Worm (Caenorhabditis elegans): ENCODE data around the gene K02E7.12.
"Not testable (repeated sequence)": the region's sequence is repeated elsewhere in the genome, so short reads cannot be mapped to it uniquely, and the experiment has no call there.

The K02E7.12 gene

DNA sequence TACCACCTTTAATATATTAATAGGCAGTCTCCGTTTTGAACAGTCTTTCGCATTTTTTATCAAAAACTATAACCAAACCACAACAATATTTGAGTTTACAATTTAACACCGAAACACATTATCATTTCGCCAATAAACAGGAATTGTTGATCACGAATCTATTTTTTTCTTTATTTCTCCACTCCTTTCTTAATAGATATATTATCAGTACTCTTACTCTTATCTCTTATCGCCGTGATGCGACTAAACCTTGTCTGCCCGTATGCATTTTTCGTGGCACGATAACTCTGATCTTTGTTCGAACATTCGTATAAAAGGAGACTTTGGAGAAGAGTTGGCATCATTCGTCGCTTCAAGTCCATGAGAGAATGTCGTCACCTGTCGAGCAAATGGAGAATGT lies 14.1 kb upstream of the K02E7.12 start:
- TF ChIP-seq ekl-4 (GFP tag; IDR thresholded peaks at IDR 0.05) (0 out of 2 replicates have a peak, but pooled peaks have one; percentile 14), nhr-80 (tag; optimal IDR thresholded peaks at IDR 0.05) (peak; percentile 74), ztf-28 (GFP tag; IDR thresholded peaks at IDR 0.05) (no peak)

DNA sequence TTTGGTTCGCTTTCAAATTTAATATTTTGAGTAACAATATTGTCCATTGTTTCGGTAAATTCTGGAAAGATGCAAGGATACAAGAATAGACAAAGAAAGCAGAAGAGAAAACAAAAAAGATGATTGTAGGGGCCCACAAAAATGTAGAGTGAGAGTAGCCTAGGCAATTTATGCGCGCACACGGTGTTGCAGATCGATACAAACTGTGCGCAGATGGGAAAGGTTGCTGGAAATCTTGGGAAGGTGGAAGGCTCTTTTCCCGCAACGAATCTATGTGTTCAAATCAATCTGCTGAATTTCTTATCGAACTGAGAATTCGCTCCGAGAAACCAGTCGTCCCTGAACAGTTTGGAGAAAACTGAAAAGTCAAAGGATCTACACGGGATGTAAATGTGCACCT lies 10.3 kb upstream of the K02E7.12 start, which contains the start of gene btb-10:
TSS of gene btb-10 (minus strand) at position 101 of the 400 bp plus-strand sequence.
- not testable (repeated sequence) for TF ChIP-seq C17E4.6 (GFP tag; IDR thresholded peaks at IDR 0.05); aptf-3 (GFP tag; IDR thresholded peaks at IDR 0.05); aptf-2 (GFP tag; conservative IDR thresholded peaks at IDR 0.05)

DNA sequence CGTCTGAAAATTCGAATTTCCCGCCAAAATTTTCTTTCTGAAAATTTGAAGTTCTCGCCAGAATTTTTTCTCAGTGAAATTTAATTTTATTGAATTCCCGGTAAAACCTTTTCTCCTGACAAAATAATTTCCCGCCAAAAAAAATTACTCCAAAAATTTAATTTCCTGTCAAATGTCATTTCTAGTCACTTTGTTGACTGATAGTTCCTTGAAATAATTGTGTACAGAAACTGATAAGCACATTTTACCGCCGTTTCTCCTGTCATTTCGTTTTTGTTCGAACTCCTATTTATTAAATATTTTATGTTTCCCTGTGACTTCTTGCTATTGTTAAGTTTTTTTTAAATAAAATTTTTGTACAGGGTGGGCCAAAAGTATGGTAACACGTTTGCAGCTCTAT lies 7.0 kb upstream of the K02E7.12 start:
- TF ChIP-seq lsl-1 (GFP tag; optimal IDR thresholded peaks at IDR 0.05) (no peak), pbrm-1 (GFP tag; IDR thresholded peaks at IDR 0.05) (no peak), rec-8 (tag; optimal IDR thresholded peaks at IDR 0.05) (no peak), efl-1 (GFP tag; optimal IDR thresholded peaks at IDR 0.05) (no peak), nhr-80 (tag; optimal IDR thresholded peaks at IDR 0.05) (peak; percentile 54), ccch-3 (GFP tag; optimal IDR thresholded peaks at IDR 0.05) (no peak), F37B4.10 (GFP tag; IDR thresholded peaks at IDR 0.05) (no peak)

DNA sequence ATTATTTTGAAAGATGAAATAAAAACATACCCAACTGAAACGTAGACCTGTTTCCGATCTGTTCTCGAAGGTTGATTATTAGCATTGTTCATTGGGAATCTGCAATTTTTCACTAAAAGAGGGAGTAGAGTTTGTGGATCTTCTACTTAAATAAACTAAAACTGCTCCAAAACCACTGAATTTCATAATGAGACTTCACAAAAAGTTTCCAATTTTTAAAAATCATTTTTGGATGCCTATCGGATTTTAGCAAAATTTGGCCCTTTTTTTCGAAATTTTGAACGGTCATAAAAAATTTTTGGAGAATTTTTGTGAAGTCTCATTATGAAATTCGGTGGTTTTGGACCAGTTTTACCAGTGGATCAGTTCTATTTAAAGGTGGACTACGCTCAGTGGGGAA lies 4.1 kb upstream of the K02E7.12 start, which contains the start of gene K02E7.10:
TSS of gene K02E7.10 (minus strand) at position 101 of the 400 bp plus-strand sequence.
- TF ChIP-seq him-1 (tag; optimal IDR thresholded peaks at IDR 0.05) (no peak), ztf-28 (GFP tag; IDR thresholded peaks at IDR 0.05) (no peak), nfya-2 (GFP tag; IDR thresholded peaks at IDR 0.05) (no peak), tbp1 (GFP tag; optimal IDR thresholded peaks at IDR 0.05) (no peak), F10E7.11 (tag; optimal IDR thresholded peaks at IDR 0.05) (no peak), C17E4.6 (GFP tag; IDR thresholded peaks at IDR 0.05) (no peak), nhr-90 (tag; optimal IDR thresholded peaks at IDR 0.05) (no peak), tbx-9 (tag; optimal IDR thresholded peaks at IDR 0.05; ENCODE audit: borderline replicate concordance) (no peak), aptf-3 (GFP tag; IDR thresholded peaks at IDR 0.05) (no peak), lag-1 (GFP tag; IDR thresholded peaks at IDR 0.05) (no peak), B0019.2 (GFP tag; conservative IDR thresholded peaks at IDR 0.05) (no peak), ztf-3 (GFP tag; optimal IDR thresholded peaks at IDR 0.05) (no peak), snpc-1.1 (tag; optimal IDR thresholded peaks at IDR 0.05; ENCODE audit: insufficient read depth) (no peak), F33H1.4 (GFP tag; IDR thresholded peaks at IDR 0.05) (no peak), xnd-1 (tag; optimal IDR thresholded peaks at IDR 0.05) (no peak), snpc-3.4 (tag; optimal IDR thresholded peaks at IDR 0.05) (no peak)

DNA sequence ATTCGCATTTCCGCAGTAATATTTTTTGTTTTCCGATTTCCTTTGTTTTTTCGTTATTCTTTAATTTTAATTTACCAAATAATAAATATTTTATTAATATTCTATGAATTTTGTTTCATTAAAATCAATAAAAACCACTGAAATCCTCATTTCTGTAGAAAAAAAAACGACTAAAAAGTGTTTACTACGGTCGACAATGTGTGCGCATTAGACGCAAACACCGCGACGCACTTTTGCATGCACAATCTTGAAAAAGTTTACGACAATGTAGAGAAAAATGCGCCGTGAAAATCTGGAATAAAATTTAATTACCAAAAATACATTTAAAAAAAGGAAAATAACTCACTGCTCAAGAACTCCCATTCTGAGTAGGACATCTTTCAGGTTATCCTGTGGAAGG lies 457 bp downstream of the K02E7.12 start:
- TF ChIP-seq somi-1 (GFP tag; optimal IDR thresholded peaks at IDR 0.05) (no peak), tbx-9 (tag; optimal IDR thresholded peaks at IDR 0.05; ENCODE audit: borderline replicate concordance) (no peak), lir-1 (GFP tag; conservative IDR thresholded peaks at IDR 0.05) (no peak), B0336.3 (GFP tag; IDR thresholded peaks at IDR 0.05) (no peak), attf-6 (GFP tag; IDR thresholded peaks at IDR 0.05) (no peak), attf-5 (GFP tag; optimal IDR thresholded peaks at IDR 0.05) (no peak), cebp-2 (GFP tag; IDR thresholded peaks at IDR 0.05) (no peak), ceh-100 (GFP tag; IDR thresholded peaks at IDR 0.05) (no peak), mes-4 (tag; optimal IDR thresholded peaks at IDR 0.05) (no peak)
